Fruit fly (Drosophila melanogaster) Kc167 (cell line): ENCODE data around the gene RtcB.

Experiments
- Myc ChIP-seq: fragments of >200 bp; optimal IDR thresholded peaks from 2 replicates; lab custom pipeline; 2017; ENCODE audit warnings: missing external identifiers
- Sin3A ChIP-seq: fragments of >200 bp; optimal IDR thresholded peaks from 2 replicates; lab custom pipeline; 2018; ENCODE audit warnings: missing external identifiers
- h ChIP-seq: fragments of >200 bp; optimal IDR thresholded peaks from 3 replicates; lab custom pipeline; 2018; ENCODE audit warnings: missing external identifiers
- insv ChIP-seq: fragments of >200 bp; optimal IDR thresholded peaks from 3 replicates; lab custom pipeline; 2018; ENCODE audit warnings: missing external identifiers
- psq ChIP-seq: fragments of >200 bp; optimal IDR thresholded peaks from 2 replicates; lab custom pipeline; 2017; ENCODE audit warnings: missing external identifiers
- ttk ChIP-seq: sonication (Bioruptor generic); optimal IDR thresholded peaks from 2 replicates; lab custom pipeline; 2017; ENCODE audit warnings: missing external identifiers

dm6 chr2L:19415859-19416258 lies 14.6 kb upstream of the RtcB start:
- no peak for TF ChIP-seq h
- TF ChIP-seq insv (lab: Kevin White, UChicago): no peak
- TF ChIP-seq Myc (lab: Kevin White, UChicago): no peak
- no peak for TF ChIP-seq Sin3A (lab: Kevin White, UChicago)
- no peak for TF ChIP-seq psq (lab: Kevin White, UChicago)
- no peak for TF ChIP-seq ttk (lab: Kevin White, UChicago)
